Worm (Caenorhabditis elegans): Measurements from ENCODE around the gene bris-1.

- TF ChIP-seq unc-39 (tag; optimal IDR thresholded peaks at IDR 0.05) (no peak), snpc-4 (tag; optimal IDR thresholded peaks at IDR 0.05) (no peak), elt-3 (tag; optimal IDR thresholded peaks at IDR 0.05) (no peak), mab-5 (tag; optimal IDR thresholded peaks at IDR 0.05) (no peak), pha-4 (tag; optimal IDR thresholded peaks at IDR 0.05) (no peak), ztf-11 (tag; optimal IDR thresholded peaks at IDR 0.05) (no peak), mep-1 (tag; optimal IDR thresholded peaks at IDR 0.05) (no peak)
These were observed 1.9 kb downstream of the bris-1 start for ce11 chrIV:3817253-3817652.

All from whole organism, mixed stage, embryonic.